Worm (Caenorhabditis elegans) whole organism, late embryonic: Measurements from ENCODE around the gene col-81.
A peak's percentile ranks its signal among the peaks of the same experiment; 100 is the strongest.

Source experiments
- ceh-2 ChIP-seq: sonication (generic microtip); optimal IDR thresholded peaks from 2 replicates; lab custom pipeline; 2016; ENCODE audit warnings: missing genotype, missing genetic modification characterization, missing compliant biosample characterization
- ceh-22 ChIP-seq: sonication (generic microtip); optimal IDR thresholded peaks from 2 replicates; lab custom pipeline; 2017; ENCODE audit warnings: missing biosample characterization, missing genetic modification characterization
- madf-2 ChIP-seq: sonication (generic microtip); optimal IDR thresholded peaks from 2 replicates; lab custom pipeline; 2017; ENCODE audit warnings: missing genetic modification characterization, missing compliant biosample characterization
- mec-3 ChIP-seq: sonication (generic microtip); optimal IDR thresholded peaks from 2 replicates; lab custom pipeline; 2016; ENCODE audit warnings: borderline replicate concordance, missing genetic modification characterization, missing compliant biosample characterization
- nfya-1 ChIP-seq: sonication (generic microtip); optimal IDR thresholded peaks from 2 replicates; lab custom pipeline; 2017; ENCODE audit warnings: missing genetic modification characterization, mild to moderate bottlenecking, missing compliant biosample characterization, antibody characterized with exemption, moderate library complexity
- pax-1 ChIP-seq: fragments of 150-350 bp; optimal IDR thresholded peaks from 2 replicates; lab custom pipeline; 2014; ENCODE audit warnings: missing biosample characterization, missing genetic modification characterization
- pha-2 ChIP-seq: sonication (generic microtip); optimal IDR thresholded peaks from 2 replicates; lab custom pipeline; 2017; ENCODE audit warnings: mild to moderate bottlenecking, missing genetic modification characterization, missing compliant biosample characterization
- rnt-1 ChIP-seq: sonication (generic microtip); optimal IDR thresholded peaks from 2 replicates; lab custom pipeline; 2016; ENCODE audit warnings: missing genetic modification characterization, missing compliant biosample characterization
- syd-9 ChIP-seq: sonication (generic microtip); optimal IDR thresholded peaks from 2 replicates; lab custom pipeline; 2016; ENCODE audit warnings: mild to moderate bottlenecking, missing genetic modification characterization, moderate library complexity, missing compliant biosample characterization
- tbx-2 ChIP-seq: sonication (generic microtip); optimal IDR thresholded peaks from 2 replicates; lab custom pipeline; 2016; ENCODE audit warnings: missing genetic modification characterization, missing compliant biosample characterization
- ttx-3 ChIP-seq: sonication (generic microtip); optimal IDR thresholded peaks from 2 replicates; lab custom pipeline; 2016; ENCODE audit warnings: missing genetic modification reagents, missing genetic modification characterization, missing compliant biosample characterization
- unc-42 ChIP-seq: sonication (generic microtip); optimal IDR thresholded peaks from 2 replicates; lab custom pipeline; 2016; ENCODE audit warnings: missing genotype, missing genetic modification characterization, missing compliant biosample characterization

The col-81 gene

ce11 chrII:10971677-10972076 lies 41.9 kb downstream of the col-81 start:
- no peak for TF ChIP-seq tbx-2
- no peak for TF ChIP-seq ceh-22 (tag; lab: Kevin White, UChicago)
- TF ChIP-seq syd-9 (tag; lab: Kevin White, UChicago), result no peak
- peak; percentile 77 for TF ChIP-seq unc-42 (tag; lab: Kevin White, UChicago)
- TF ChIP-seq ttx-3 (tag; lab: Kevin White, UChicago), result no peak

ce11 chrII:10970625-10971024 lies 42.9 kb downstream of the col-81 start:
- no peak for TF ChIP-seq madf-2 (tag; lab: Kevin White, UChicago)
- no peak for TF ChIP-seq ttx-3 (tag; lab: Kevin White, UChicago)
- no peak for TF ChIP-seq pax-1 (tag; lab: Kevin White, UChicago)

ce11 chrII:10964748-10965147 lies 48.8 kb downstream of the col-81 start:
- TF ChIP-seq nfya-1 (no peak), pha-2 (tag; lab: Kevin White, UChicago) (no peak), rnt-1 (tag; lab: Kevin White, UChicago) (no peak), unc-42 (tag; lab: Kevin White, UChicago) (peak; percentile 51), ceh-2 (tag; lab: Kevin White, UChicago) (no peak), mec-3 (tag; lab: Kevin White, UChicago) (no peak)
